Fruit fly (Drosophila melanogaster): Measurements from ENCODE around the gene CG5126.
A peak's percentile ranks its signal among the peaks of the same experiment; 100 is the strongest.

Gene CG5126

dm6 chr2L:1169867-1170415, 13.9 kb downstream of the CG5126 start, which contains the start of the genes CG31922 and Plap (continued):
- TF ChIP-seq CG1602 (GFP tag; optimal IDR thresholded peaks at IDR 0.05) (peak; percentile 62), CG4820 (GFP tag; optimal IDR thresholded peaks at IDR 0.05) (peak; percentile 56), CG4404 (GFP tag; IDR thresholded peaks at IDR 0.05) (peak; percentile 67), sug (tag; optimal IDR thresholded peaks at IDR 0.05) (peak; percentile 87), pum (GFP tag; optimal IDR thresholded peaks at IDR 0.05) (peak; percentile 74), cg (GFP tag; optimal IDR thresholded peaks at IDR 0.05) (no peak), klu (GFP tag; IDR thresholded peaks at IDR 0.05) (peak; percentile 52), Atf3 (GFP tag; optimal IDR thresholded peaks at IDR 0.05) (peak; percentile 54), amos (GFP tag; IDR thresholded peaks at IDR 0.05; ENCODE audit: partially characterized antibody) (peak; percentile 82; the same call in 1 of the 2 replicates), CG15479 (GFP tag; optimal IDR thresholded peaks at IDR 0.05) (no peak), exex (tag; optimal IDR thresholded peaks at IDR 0.05) (no peak), CG4360 (GFP tag; IDR thresholded peaks at IDR 0.05) (no peak), lbe (GFP tag; optimal IDR thresholded peaks at IDR 0.05) (peak; percentile 71), CG33557 (GFP tag; optimal IDR thresholded peaks at IDR 0.05) (peak; percentile 61), CG2875 (GFP tag; optimal IDR thresholded peaks at IDR 0.05) (no peak), Hey (tag; optimal IDR thresholded peaks at IDR 0.05) (no peak), zf30C (GFP tag; optimal IDR thresholded peaks at IDR 0.05) (no peak), bbx (GFP tag; IDR thresholded peaks at IDR 0.05; ENCODE audit: partially characterized antibody) (peak; percentile 83), Ets65A (GFP tag) (peak; percentile 95), ERR (GFP tag; optimal IDR thresholded peaks at IDR 0.05) (no peak), CG2199 (GFP tag; IDR thresholded peaks at IDR 0.05) (no peak), Eip74EF (GFP tag; optimal IDR thresholded peaks at IDR 0.05) (no peak), onecut (GFP tag; IDR thresholded peaks at IDR 0.05) (no peak; the same call in 1 of the 2 replicates), vfl (GFP tag; optimal IDR thresholded peaks at IDR 0.05) (peak; percentile 79), jigr1 (GFP tag; IDR thresholded peaks at IDR 0.05) (no peak), fd3F (GFP tag; optimal IDR thresholded peaks at IDR 0.05) (peak; percentile 57), Pdp1 (GFP tag; optimal IDR thresholded peaks at IDR 0.05) (peak; percentile 63 to 68), CG31441 (GFP tag; IDR thresholded peaks at IDR 0.05) (no peak; the same call in 1 of the 2 replicates), Fer2 (tag; optimal IDR thresholded peaks at IDR 0.05) (peak; percentile 66), CG8359 (GFP tag; optimal IDR thresholded peaks at IDR 0.05; ENCODE audit: borderline replicate concordance) (no peak), CG10274 (GFP tag; optimal IDR thresholded peaks at IDR 0.05) (no peak), NC2β (GFP tag; optimal IDR thresholded peaks at IDR 0.05) (peak; percentile 48), CG4328 (GFP tag; optimal IDR thresholded peaks at IDR 0.05) (peak; percentile 55), CG2116 (GFP tag; optimal IDR thresholded peaks at IDR 0.05) (peak; percentile 74), CG12071 (GFP tag; optimal IDR thresholded peaks at IDR 0.05) (no peak), CG4282 (GFP tag; optimal IDR thresholded peaks at IDR 0.05) (peak; percentile 17), nmo (GFP tag; optimal IDR thresholded peaks at IDR 0.05) (peak; percentile 85), Dfd (GFP tag; optimal IDR thresholded peaks at IDR 0.05) (no peak), Mes4 (GFP tag; optimal IDR thresholded peaks at IDR 0.05) (no peak), gsb (GFP tag; IDR thresholded peaks at IDR 0.05) (no peak), CG14441 (GFP tag; IDR thresholded peaks at IDR 0.05) (peak; percentile 50; the same call in 1 of the 2 replicates), Sox102F (GFP tag; optimal IDR thresholded peaks at IDR 0.05) (no peak), CG14860 (GFP tag; IDR thresholded peaks at IDR 0.05; ENCODE audit: partially characterized antibody) (peak; percentile 92), al (GFP tag; IDR thresholded peaks at IDR 0.05) (peak; percentile 65), luna (GFP tag; optimal IDR thresholded peaks at IDR 0.05) (peak; percentile 21), CG10147 (GFP tag; optimal IDR thresholded peaks at IDR 0.05) (peak; percentile 76), CG7786 (GFP tag; optimal IDR thresholded peaks at IDR 0.05) (peak; percentile 67), lab (GFP tag; optimal IDR thresholded peaks at IDR 0.05) (no peak), vvl (GFP tag; IDR thresholded peaks at IDR 0.05) (peak; percentile 25; the same call in 1 of the 2 replicates), CG10543 (GFP tag; optimal IDR thresholded peaks at IDR 0.05) (peak; percentile 80)

Measured in whole organism, embryonic.